Worm (Caenorhabditis elegans) whole organism, L1 larva: ENCODE results near the gene srh-186.

Source experiments
- C04F5.9 ChIP-seq: sonication (generic microtip); optimal IDR thresholded peaks from 2 replicates; lab custom pipeline; 2016; ENCODE audit warnings: missing genetic modification characterization, missing compliant biosample characterization
- C16A3.4 ChIP-seq: fragments of 150-350 bp; optimal IDR thresholded peaks from 2 replicates; lab custom pipeline; 2014; ENCODE audit warnings: missing biosample characterization, missing genetic modification characterization
- ama-1 ChIP-seq: fragments of 150-350 bp; optimal IDR thresholded peaks from 2 replicates; lab custom pipeline; 2014
- ces-1 ChIP-seq: fragments of 150-350 bp; optimal IDR thresholded peaks from 2 replicates; lab custom pipeline; 2014; ENCODE audit warnings: missing biosample characterization, missing genetic modification reagents, missing genetic modification characterization
- dpl-1 ChIP-seq, 3 experiments: fragments of 150-350 bp in 2 of 3; sonication (generic microtip) in 1 of 3; optimal IDR thresholded peaks; 2 replicates each; lab custom pipeline; 2014 to 2017; ENCODE audit warnings: missing biosample characterization in 3 of 3, missing genetic modification characterization in 3 of 3, missing genetic modification reagents in 3 of 3
- efl-1 ChIP-seq, 4 experiments: fragments of 150-350 bp; optimal IDR thresholded peaks in 3 of 4; peaks in 1 of 4; 1 replicate in 1 of 4; 2 replicates in 3 of 4; lab custom pipeline; 2014; ENCODE audit warnings: missing biosample characterization in 2 of 4, missing genetic modification characterization in 2 of 4, missing genetic modification reagents in 2 of 4
- egl-13 ChIP-seq: sonication (generic microtip); optimal IDR thresholded peaks from 2 replicates; lab custom pipeline; 2016; ENCODE audit warnings: missing genotype, missing genetic modification reagents, missing genetic modification characterization, missing compliant biosample characterization
- egl-27 ChIP-seq, 2 experiments: fragments of 150-350 bp in 1 of 2; sonication (generic microtip); optimal IDR thresholded peaks; 3 replicates each; lab custom pipeline; 2017 to 2018; ENCODE audit warnings: missing biosample characterization in 2 of 2, missing genetic modification characterization in 2 of 2, missing genetic modification reagents in 2 of 2
- elt-2 ChIP-seq: sonication (generic microtip); optimal IDR thresholded peaks from 2 replicates; lab custom pipeline; 2016; ENCODE audit warnings: missing genetic modification characterization, mild to moderate bottlenecking, inconsistent platforms, missing compliant biosample characterization, missing genetic modification reagents
- fkh-10 ChIP-seq: sonication (generic microtip); optimal IDR thresholded peaks from 2 replicates; lab custom pipeline; 2017; ENCODE audit warnings: missing biosample characterization, missing genetic modification reagents, missing genetic modification characterization
- fkh-4 ChIP-seq: sonication (generic microtip); optimal IDR thresholded peaks from 2 replicates; lab custom pipeline; 2016; ENCODE audit warnings: missing compliant biosample characterization, missing genetic modification characterization, borderline replicate concordance
- fkh-8 ChIP-seq: sonication (generic microtip); optimal IDR thresholded peaks from 2 replicates; lab custom pipeline; 2016; ENCODE audit warnings: mild to moderate bottlenecking, missing genetic modification characterization, missing compliant biosample characterization
- fos-1 ChIP-seq: fragments of 150-350 bp; optimal IDR thresholded peaks from 2 replicates; lab custom pipeline; 2014; ENCODE audit warnings: missing biosample characterization, missing genetic modification characterization
- hlh-17 ChIP-seq: fragments of 200-800 bp; sonication (Bioruptor generic); optimal IDR thresholded peaks from 2 replicates; lab custom pipeline; 2018; ENCODE audit warnings: missing genetic modification characterization, mild to moderate bottlenecking, missing compliant biosample characterization, moderate library complexity, borderline replicate concordance
- hpl-2 ChIP-seq: fragments of 150-350 bp; optimal IDR thresholded peaks from 2 replicates; lab custom pipeline; 2014; ENCODE audit warnings: missing biosample characterization, missing genetic modification reagents, missing genetic modification characterization
- isw-1 ChIP-seq: fragments of 200-800 bp; sonication (Bioruptor generic); IDR thresholded peaks from 2 replicates; pipeline ENCODE4 v1.3.6; 2022; ENCODE audit warnings: missing genetic modification characterization, missing compliant biosample characterization
- lin-14 ChIP-seq: fragments of 200-800 bp; sonication (Bioruptor generic); optimal IDR thresholded peaks from 2 replicates; lab custom pipeline; 2018; ENCODE audit warnings: mild to moderate bottlenecking, missing genetic modification characterization, moderate library complexity, missing compliant biosample characterization
- lin-35 ChIP-seq, 2 experiments: fragments of 150-350 bp; optimal IDR thresholded peaks; 2 replicates each; lab custom pipeline; 2014; ENCODE audit warnings: missing biosample characterization in 2 of 2, missing genetic modification characterization in 2 of 2, missing genetic modification reagents in 2 of 2
- lin-39 ChIP-seq: fragments of 150-350 bp; optimal IDR thresholded peaks from 2 replicates; lab custom pipeline; 2014; ENCODE audit warnings: missing biosample characterization, missing genetic modification reagents, missing genetic modification characterization
- lir-3 ChIP-seq: sonication (generic microtip); optimal IDR thresholded peaks from 2 replicates; lab custom pipeline; 2016; ENCODE audit warnings: mild to moderate bottlenecking, missing genetic modification characterization, moderate library complexity, missing compliant biosample characterization; ENCODE audit not compliant: poor library complexity
- mef-2 ChIP-seq: fragments of 150-350 bp; optimal IDR thresholded peaks from 2 replicates; lab custom pipeline; 2014; ENCODE audit warnings: missing biosample characterization, missing genetic modification characterization
- nhr-11 ChIP-seq: fragments of 150-350 bp; optimal IDR thresholded peaks from 2 replicates; lab custom pipeline; 2014; ENCODE audit warnings: missing biosample characterization, missing genetic modification characterization
- nhr-12 ChIP-seq: sonication (generic microtip); optimal IDR thresholded peaks from 2 replicates; lab custom pipeline; 2017; ENCODE audit warnings: missing biosample characterization, missing genetic modification characterization
- nhr-19 ChIP-seq: fragments of 200-800 bp; sonication (Bioruptor generic); conservative IDR thresholded peaks from 2 replicates; pipeline ENCODE4 v1.3.6; 2022; ENCODE audit warnings: missing genetic modification characterization, missing compliant biosample characterization
- nhr-28 ChIP-seq: fragments of 150-350 bp; optimal IDR thresholded peaks from 2 replicates; lab custom pipeline; 2014; ENCODE audit warnings: missing biosample characterization, missing genetic modification characterization
- nhr-84 ChIP-seq: sonication (generic microtip); optimal IDR thresholded peaks from 2 replicates; lab custom pipeline; 2017; ENCODE audit warnings: missing biosample characterization, missing genetic modification characterization
- nhr-85 ChIP-seq: sonication (generic microtip); peaks from one replicate; lab custom pipeline; 2016; ENCODE audit warnings: missing genetic modification characterization, inconsistent platforms, missing compliant biosample characterization
- nhr-90 ChIP-seq: sonication (generic microtip); optimal IDR thresholded peaks from 2 replicates; lab custom pipeline; 2016; ENCODE audit warnings: mild to moderate bottlenecking, missing genetic modification characterization, missing compliant biosample characterization; ENCODE audit not compliant: poor library complexity
- rnt-1 ChIP-seq: sonication (generic microtip); optimal IDR thresholded peaks from 2 replicates; lab custom pipeline; 2016; ENCODE audit warnings: mild to moderate bottlenecking, missing genetic modification characterization, moderate library complexity, missing compliant biosample characterization
- skn-1 ChIP-seq: fragments of 150-350 bp; optimal IDR thresholded peaks from 2 replicates; lab custom pipeline; 2014; ENCODE audit warnings: missing biosample characterization, missing genetic modification characterization
- unc-98 ChIP-seq: fragments of 200-800 bp; sonication (Bioruptor generic); IDR thresholded peaks from 2 replicates; pipeline ENCODE4 v1.3.6; 2022; ENCODE audit warnings: missing genetic modification characterization, missing compliant biosample characterization
- xbp-1 ChIP-seq: sonication (generic microtip); optimal IDR thresholded peaks from 2 replicates; lab custom pipeline; 2016; ENCODE audit warnings: missing genetic modification characterization, missing compliant biosample characterization
- zip-4 ChIP-seq: fragments of 200-800 bp; sonication (Bioruptor generic); optimal IDR thresholded peaks from 2 replicates; lab custom pipeline; 2018; ENCODE audit warnings: mild to moderate bottlenecking, missing genetic modification characterization, moderate library complexity, missing compliant biosample characterization
- ztf-11 ChIP-seq, 2 experiments: sonication (generic microtip); optimal IDR thresholded peaks; 2 replicates each; lab custom pipeline; 2016 to 2017; ENCODE audit warnings: missing genetic modification characterization in 2 of 2, missing biosample characterization in 1 of 2, missing compliant biosample characterization in 1 of 2
- ztf-4 ChIP-seq: fragments of 150-350 bp; optimal IDR thresholded peaks from 2 replicates; lab custom pipeline; 2014; ENCODE audit warnings: missing biosample characterization, missing genetic modification characterization

Gene srh-186

DNA sequence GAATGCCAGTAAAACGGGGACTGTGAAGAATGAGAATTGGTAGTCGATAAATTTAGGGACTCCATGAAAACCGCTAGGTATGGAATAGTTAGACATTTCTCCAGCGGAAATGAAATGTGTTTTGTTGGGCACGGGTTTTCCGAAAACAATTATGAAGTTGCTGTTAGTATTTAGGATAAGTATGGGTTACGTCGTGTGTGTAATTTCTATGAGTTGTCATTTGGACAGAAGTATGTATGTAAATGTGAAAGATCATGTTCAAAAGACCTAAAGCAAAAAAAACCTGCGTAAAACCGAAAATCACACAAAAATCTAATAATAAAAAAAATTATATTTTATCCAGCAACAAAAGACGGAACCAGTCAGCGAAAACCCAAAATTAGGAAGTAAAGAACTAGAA, 16.9 kb downstream of the srh-186 start, which contains the start of gene sru-23:
TSS of gene sru-23 (minus strand) at position 101 of the 400 bp plus-strand sequence.
- no peak for TF ChIP-seq lir-3 (tag; lab: Kevin White, UChicago)
- no peak for TF ChIP-seq xbp-1 (tag; lab: Kevin White, UChicago)
- TF ChIP-seq mef-2, result no peak
- no peak for TF ChIP-seq lin-14 (GFP tag; lab: Kevin White, UChicago)
- TF ChIP-seq nhr-84 (tag; lab: Kevin White, UChicago), result no peak
- no peak for TF ChIP-seq nhr-11 (tag; lab: Kevin White, UChicago)
- no peak for TF ChIP-seq ztf-11 (tag; optimal IDR thresholded peaks at IDR 0.05; lab: Kevin White, UChicago)
- no peak for TF ChIP-seq fos-1 (tag; lab: Kevin White, UChicago)
- TF ChIP-seq lin-39 (tag; lab: Kevin White, UChicago), result no peak
- no peak for TF ChIP-seq ces-1 (GFP tag; lab: Kevin White, UChicago)
- TF ChIP-seq egl-13 (tag; lab: Kevin White, UChicago), result no peak
- TF ChIP-seq zip-4 (GFP tag; lab: Kevin White, UChicago), result no peak
- TF ChIP-seq dpl-1 (GFP tag; optimal IDR thresholded peaks at IDR 0.05; lab: Kevin White, UChicago), result no peak
- no peak for TF ChIP-seq hpl-2 (GFP tag; lab: Kevin White, UChicago)
- no peak for TF ChIP-seq elt-2 (tag; lab: Kevin White, UChicago)
- TF ChIP-seq isw-1 (GFP tag; lab: Robert Waterston, UW), result no peak
- TF ChIP-seq hlh-17, result no peak
- no peak for TF ChIP-seq nhr-19
- no peak for TF ChIP-seq lin-35 (GFP tag; optimal IDR thresholded peaks at IDR 0.05; lab: Kevin White, UChicago)
- no peak for TF ChIP-seq nhr-90 (tag; lab: Kevin White, UChicago)
- TF ChIP-seq, all 84 proteins: peak for 0

DNA sequence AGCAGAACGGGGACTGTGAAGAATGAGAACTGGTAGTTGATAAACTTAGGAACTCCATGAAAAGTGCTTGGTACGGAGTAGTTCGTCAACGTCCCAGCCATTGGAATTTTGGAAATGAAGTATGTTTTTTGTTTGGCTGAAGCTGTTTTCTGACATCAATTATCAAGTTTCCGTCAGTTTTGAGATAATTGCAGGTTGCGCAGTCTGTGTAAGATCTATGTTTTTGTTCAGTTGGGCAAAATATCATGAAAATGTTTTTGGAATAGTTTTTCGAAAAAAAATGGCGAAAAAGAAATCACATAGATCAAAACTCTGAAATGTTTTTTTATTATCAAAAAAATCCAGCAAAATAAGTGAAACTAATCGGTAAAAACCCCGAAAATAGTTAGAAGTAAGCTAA, 19.2 kb downstream of the srh-186 start, which contains the start of gene sru-22:
TSS of gene sru-22 (minus strand) at position 101 of the 400 bp plus-strand sequence.
- no peak for TF ChIP-seq efl-1 (optimal IDR thresholded peaks at IDR 0.05; lab: Kevin White, UChicago)
- TF ChIP-seq efl-1 (GFP tag; optimal IDR thresholded peaks at IDR 0.05 in 1 of 2; lab: Kevin White, UChicago), result peak in 1 of 2 experiments; percentile 7
- TF ChIP-seq skn-1 (tag; lab: Kevin White, UChicago), result no peak
- TF ChIP-seq unc-98 (GFP tag; lab: Robert Waterston, UW), result no peak
- TF ChIP-seq, all 84 proteins: peak for 1

DNA sequence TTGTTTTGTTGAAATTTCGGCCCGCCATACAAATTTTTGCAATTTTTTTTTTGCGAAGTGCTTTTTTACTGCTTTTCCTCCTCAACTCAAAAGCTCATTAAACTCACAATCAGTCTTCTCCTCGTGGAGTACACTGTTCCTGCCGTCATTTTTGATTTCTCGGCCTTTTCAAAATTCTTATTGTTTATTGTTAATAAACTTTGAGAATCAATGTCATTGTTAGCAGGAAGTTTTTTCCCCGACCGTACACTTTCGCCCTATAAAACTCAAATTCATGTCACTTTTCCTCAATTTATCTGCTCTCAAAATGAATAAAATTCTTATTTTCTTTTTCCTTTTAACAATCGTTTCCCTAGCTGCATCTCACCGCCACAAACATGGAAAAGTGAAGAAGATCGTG, 20.2 kb downstream of the srh-186 start, which contains the start of gene clec-232:
TSS of gene clec-232 (plus strand) at position 301 of the 400 bp plus-strand sequence.
- no peak for TF ChIP-seq ama-1
- TF ChIP-seq nhr-85 (tag; lab: Kevin White, UChicago), result no peak
- no peak for TF ChIP-seq nhr-28
- no peak for TF ChIP-seq fkh-10
- TF ChIP-seq C04F5.9, result no peak
- no peak for TF ChIP-seq fkh-4 (tag; lab: Kevin White, UChicago)
- TF ChIP-seq fkh-8 (tag; lab: Kevin White, UChicago), result no peak
- TF ChIP-seq mef-2, result no peak
- TF ChIP-seq hpl-2 (GFP tag; lab: Kevin White, UChicago), result no peak
- no peak for TF ChIP-seq lir-3 (tag; lab: Kevin White, UChicago)
- no peak for TF ChIP-seq ztf-11 (tag; optimal IDR thresholded peaks at IDR 0.05; lab: Kevin White, UChicago)
- no peak for TF ChIP-seq egl-27 (tag; optimal IDR thresholded peaks at IDR 0.05; lab: Kevin White, UChicago)
- no peak for TF ChIP-seq nhr-12 (tag; lab: Kevin White, UChicago)
- no peak for TF ChIP-seq ztf-4 (tag; lab: Kevin White, UChicago)
- TF ChIP-seq rnt-1 (tag; lab: Kevin White, UChicago), result no peak
- TF ChIP-seq C16A3.4 (tag; lab: Kevin White, UChicago), result no peak
- TF ChIP-seq, all 84 proteins: peak for 0

DNA sequence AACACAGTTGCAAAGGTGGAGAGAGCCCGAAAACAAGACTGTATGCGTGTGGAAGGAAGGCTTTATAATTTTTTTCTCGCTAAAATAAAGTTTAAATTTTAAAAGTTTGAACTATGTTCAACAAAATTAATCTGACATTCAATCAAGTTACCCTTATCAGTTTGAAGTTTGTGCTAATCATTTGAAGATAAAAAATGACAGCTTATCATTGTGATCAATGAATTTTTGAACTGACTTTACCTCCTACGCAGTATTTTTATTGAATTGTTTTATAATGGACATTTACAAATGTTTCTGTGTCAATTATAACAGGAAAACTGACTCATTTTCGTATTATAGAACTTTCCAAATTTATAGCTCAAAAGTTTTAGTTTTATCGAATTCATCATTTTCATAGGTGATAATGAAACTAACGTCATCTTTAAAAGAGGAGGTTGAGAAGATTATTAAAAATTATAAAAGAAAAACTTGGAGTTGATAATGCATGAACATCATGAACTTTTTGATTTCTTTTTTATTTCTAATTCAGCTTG, 22.7 kb downstream of the srh-186 start, which contains the start of gene oac-20:
TSS of gene oac-20 (plus strand) at position 483 of the 533 bp plus-strand sequence.
- TF ChIP-seq lin-35 (GFP tag; optimal IDR thresholded peaks at IDR 0.05; lab: Kevin White, UChicago), result no peak
- peak; percentile 84 for TF ChIP-seq elt-2 (tag; lab: Kevin White, UChicago)
- TF ChIP-seq, all 84 proteins: peak for 1
